Worm (Caenorhabditis elegans) whole organism, L2 larva: ENCODE results near the gene rpac-40.
A peak's percentile ranks its signal among the peaks of the same experiment; 100 is the strongest.
"Not testable (repeated sequence)": the region's sequence is repeated elsewhere in the genome, so short reads cannot be mapped to it uniquely, and the experiment has no call there.

Source experiments
- F13H6.1 ChIP-seq: sonication (generic microtip); optimal IDR thresholded peaks from 2 replicates; lab custom pipeline; 2016; ENCODE audit warnings: missing genetic modification characterization, missing compliant biosample characterization
- R02D3.7 ChIP-seq: fragments of 150-350 bp; optimal IDR thresholded peaks from 2 replicates; lab custom pipeline; 2014; ENCODE audit warnings: missing biosample characterization, missing genetic modification characterization
- Y55F3AM.14 ChIP-seq: fragments of 200-800 bp; sonication (Bioruptor generic); optimal IDR thresholded peaks from 2 replicates; lab custom pipeline; 2018; ENCODE audit warnings: mild to moderate bottlenecking, missing genetic modification characterization, missing compliant biosample characterization
- alr-1 ChIP-seq: fragments of 150-350 bp; optimal IDR thresholded peaks from 2 replicates; lab custom pipeline; 2014; ENCODE audit warnings: missing biosample characterization, missing genetic modification characterization
- aly-2 ChIP-seq: fragments of 150-350 bp; optimal IDR thresholded peaks from 2 replicates; lab custom pipeline; 2014; ENCODE audit warnings: missing biosample characterization, missing genetic modification characterization
- blmp-1 ChIP-seq: sonication (generic microtip); optimal IDR thresholded peaks from 2 replicates; lab custom pipeline; 2017; ENCODE audit warnings: missing genetic modification characterization, mild to moderate bottlenecking, missing compliant biosample characterization, antibody characterized with exemption, moderate library complexity; ENCODE audit not compliant: insufficient read depth
- ceh-16 ChIP-seq: fragments of 150-350 bp; optimal IDR thresholded peaks from 2 replicates; lab custom pipeline; 2014; ENCODE audit warnings: missing biosample characterization, missing genetic modification characterization
- ceh-82 ChIP-seq: fragments of 150-350 bp; optimal IDR thresholded peaks from 2 replicates; lab custom pipeline; 2014; ENCODE audit warnings: missing biosample characterization, missing genetic modification characterization
- crh-2 ChIP-seq: sonication (generic microtip); optimal IDR thresholded peaks from 2 replicates; lab custom pipeline; 2017; ENCODE audit warnings: missing biosample characterization, missing genetic modification characterization
- dmd-4 ChIP-seq: sonication (generic microtip); optimal IDR thresholded peaks from 2 replicates; lab custom pipeline; 2017; ENCODE audit warnings: missing biosample characterization, missing genetic modification characterization
- egl-27 ChIP-seq: sonication (generic microtip); optimal IDR thresholded peaks from 3 replicates; lab custom pipeline; 2017; ENCODE audit warnings: missing biosample characterization, missing genetic modification reagents, missing genetic modification characterization
- elt-1 ChIP-seq: fragments of 150-350 bp; optimal IDR thresholded peaks from 2 replicates; lab custom pipeline; 2014; ENCODE audit warnings: missing biosample characterization, missing genetic modification characterization
- elt-3 ChIP-seq: sonication (generic microtip); optimal IDR thresholded peaks from 2 replicates; lab custom pipeline; 2017; ENCODE audit warnings: missing biosample characterization, missing genetic modification characterization
- lin-11 ChIP-seq: fragments of 150-350 bp; sonication (generic microtip); optimal IDR thresholded peaks from 2 replicates; lab custom pipeline; 2014; ENCODE audit warnings: missing biosample characterization, missing genetic modification characterization, inconsistent platforms, mixed read lengths
- lin-13 ChIP-seq: fragments of 150-350 bp; optimal IDR thresholded peaks from 2 replicates; lab custom pipeline; 2014; ENCODE audit warnings: missing biosample characterization, missing genetic modification reagents, missing genetic modification characterization
- lin-39 ChIP-seq: fragments of 150-350 bp; optimal IDR thresholded peaks from 2 replicates; lab custom pipeline; 2014; ENCODE audit warnings: missing biosample characterization, missing genetic modification reagents, missing genetic modification characterization
- lsy-2 ChIP-seq, 2 experiments: fragments of 150-350 bp in 1 of 2; sonication (generic microtip) in 1 of 2; optimal IDR thresholded peaks; 2 replicates each; lab custom pipeline; 2014 to 2017; ENCODE audit warnings: missing biosample characterization in 2 of 2, missing genetic modification characterization in 2 of 2
- mbf-1 ChIP-seq: sonication (generic microtip); optimal IDR thresholded peaks from 2 replicates; lab custom pipeline; 2017; ENCODE audit warnings: missing biosample characterization, missing genetic modification characterization
- nhr-11 ChIP-seq: fragments of 150-350 bp; optimal IDR thresholded peaks from 2 replicates; lab custom pipeline; 2014; ENCODE audit warnings: missing biosample characterization, missing genetic modification characterization
- nhr-12 ChIP-seq: fragments of 150-350 bp; optimal IDR thresholded peaks from 2 replicates; lab custom pipeline; 2014; ENCODE audit warnings: missing biosample characterization, missing genetic modification characterization
- nhr-129 ChIP-seq: fragments of 150-350 bp; optimal IDR thresholded peaks from 2 replicates; lab custom pipeline; 2014; ENCODE audit warnings: missing biosample characterization, missing genetic modification characterization
- nhr-21 ChIP-seq: fragments of 150-350 bp; optimal IDR thresholded peaks from 2 replicates; lab custom pipeline; 2014; ENCODE audit warnings: missing biosample characterization, missing genetic modification characterization
- nhr-23 ChIP-seq: fragments of 150-350 bp; optimal IDR thresholded peaks from 2 replicates; lab custom pipeline; 2014; ENCODE audit warnings: missing biosample characterization, missing genetic modification reagents, missing genetic modification characterization
- nhr-237 ChIP-seq: fragments of 150-350 bp; optimal IDR thresholded peaks from 2 replicates; lab custom pipeline; 2014; ENCODE audit warnings: missing biosample characterization, missing genetic modification characterization
- nhr-25 ChIP-seq: fragments of 150-350 bp; sonication (generic microtip); optimal IDR thresholded peaks from 3 replicates; lab custom pipeline; 2014; ENCODE audit warnings: missing biosample characterization, missing genetic modification characterization
- nhr-6 ChIP-seq: fragments of 150-350 bp; optimal IDR thresholded peaks from 2 replicates; lab custom pipeline; 2014; ENCODE audit warnings: missing biosample characterization, missing genetic modification characterization
- peb-1 ChIP-seq: fragments of 150-350 bp; optimal IDR thresholded peaks from 2 replicates; lab custom pipeline; 2014; ENCODE audit warnings: missing biosample characterization, missing genetic modification characterization
- sem-4 ChIP-seq: fragments of 150-350 bp; optimal IDR thresholded peaks from 2 replicates; lab custom pipeline; 2014; ENCODE audit warnings: missing biosample characterization, missing genetic modification reagents, missing genetic modification characterization
- skn-1 ChIP-seq: sonication (generic microtip); optimal IDR thresholded peaks from 2 replicates; lab custom pipeline; 2017; ENCODE audit warnings: missing biosample characterization, missing genetic modification characterization
- sma-3 ChIP-seq: sonication (generic microtip); optimal IDR thresholded peaks from 2 replicates; lab custom pipeline; 2016; ENCODE audit warnings: missing genetic modification reagents, missing genetic modification characterization, missing compliant biosample characterization
- sma-9 ChIP-seq, 2 experiments: fragments of 150-350 bp in 1 of 2; sonication (generic microtip) in 1 of 2; optimal IDR thresholded peaks; 2 replicates each; lab custom pipeline; 2014 to 2016; ENCODE audit warnings: missing genetic modification characterization in 2 of 2, mild to moderate bottlenecking in 1 of 2, missing biosample characterization in 1 of 2, missing compliant biosample characterization in 1 of 2, missing genetic modification reagents in 1 of 2, moderate library complexity in 1 of 2
- unc-55 ChIP-seq: fragments of 150-350 bp; sonication (generic microtip); optimal IDR thresholded peaks from 3 replicates; lab custom pipeline; 2014; ENCODE audit warnings: missing biosample characterization, missing genetic modification reagents, missing genetic modification characterization
- unc-62 ChIP-seq: fragments of 150-350 bp; optimal IDR thresholded peaks from 2 replicates; lab custom pipeline; 2014; ENCODE audit warnings: missing biosample characterization, missing genetic modification reagents, missing genetic modification characterization
- zag-1 ChIP-seq: fragments of 150-350 bp; optimal IDR thresholded peaks from 2 replicates; lab custom pipeline; 2014; ENCODE audit warnings: missing biosample characterization, missing genetic modification characterization
- ztf-11 ChIP-seq: sonication (generic microtip); optimal IDR thresholded peaks from 2 replicates; lab custom pipeline; 2017; ENCODE audit warnings: missing biosample characterization, missing genetic modification characterization

The rpac-40 gene

ce11 chrV:4194587-4195211 lies 4.6 kb upstream of the rpac-40 start, which contains the start of gene Y45G5AM.9 (continued):
- TF ChIP-seq crh-2 (tag; lab: Kevin White, UChicago) (peak; percentile 82), sma-3 (GFP tag; lab: Kevin White, UChicago) (peak; percentile 64)

- TF ChIP-seq aly-2 (tag; lab: Kevin White, UChicago) (no peak), R02D3.7 (no peak), elt-1 (tag; lab: Kevin White, UChicago) (no peak), unc-62 (GFP tag; lab: Kevin White, UChicago) (no peak), lin-39 (tag; lab: Kevin White, UChicago) (no peak), blmp-1 (no peak), Y55F3AM.14 (GFP tag; lab: Kevin White, UChicago) (no peak), mbf-1 (no peak), lin-13 (GFP tag; lab: Kevin White, UChicago) (no peak), crh-2 (tag; lab: Kevin White, UChicago) (no peak), sma-3 (GFP tag; lab: Kevin White, UChicago) (no peak), sem-4 (no peak), sma-9 (GFP tag; optimal IDR thresholded peaks at IDR 0.05; lab: Kevin White, UChicago) (no peak), sma-9 (tag; optimal IDR thresholded peaks at IDR 0.05; lab: Kevin White, UChicago) (no peak), ztf-11 (no peak)
Observed at ce11 chrV:4195283-4195682, 4.0 kb upstream of the rpac-40 start, which contains the start of gene algn-5. Gene algn-5 (plus strand): TSS chrV:4195577.

ce11 chrV:4204421-4204820 lies 5.1 kb downstream of the rpac-40 start, which contains the start of gene H43I07.1:
Gene H43I07.1 (plus strand): TSS chrV:4204721.
- TF ChIP-seq R02D3.7 (no peak), aly-2 (tag; lab: Kevin White, UChicago) (no peak), sem-4 (no peak)

- TF ChIP-seq lsy-2 (tag; optimal IDR thresholded peaks at IDR 0.05; lab: Kevin White, UChicago) (peak in 1 of 2 experiments; percentile 1), dmd-4 (tag; lab: Kevin White, UChicago) (no peak), nhr-12 (no peak)
Observed at ce11 chrV:4211521-4211920, 12.2 kb downstream of the rpac-40 start.

ce11 chrV:4215856-4216255 lies 16.6 kb downstream of the rpac-40 start, which contains the start of gene H43I07.4:
Gene H43I07.4 (plus strand): TSS chrV:4216156.
- not testable (repeated sequence) for TF ChIP-seq nhr-21 (tag; lab: Kevin White, UChicago); peb-1 (tag; lab: Kevin White, UChicago); nhr-237

ce11 chrV:4216902-4217301 lies 17.6 kb downstream of the rpac-40 start:
- TF ChIP-seq skn-1 (tag; lab: Kevin White, UChicago) = no peak
- TF ChIP-seq unc-55 = peak; percentile 29

ce11 chrV:4218268-4218667 lies 19.0 kb downstream of the rpac-40 start:
- TF ChIP-seq alr-1 (tag; lab: Kevin White, UChicago) = no peak
- TF ChIP-seq zag-1 (tag; lab: Kevin White, UChicago) = peak; percentile 3
- no peak for TF ChIP-seq F13H6.1
- TF ChIP-seq Y55F3AM.14 (GFP tag; lab: Kevin White, UChicago) = no peak
- no peak for TF ChIP-seq mbf-1

ce11 chrV:4219342-4219741 lies 20.1 kb downstream of the rpac-40 start, which contains the start of gene nlp-9:
Gene nlp-9 (plus strand): TSS chrV:4219642.
- no peak for TF ChIP-seq lin-11 (tag; lab: Kevin White, UChicago)
- TF ChIP-seq unc-62 (GFP tag; lab: Kevin White, UChicago) = no peak
- no peak for TF ChIP-seq nhr-6 (tag; lab: Kevin White, UChicago)
- TF ChIP-seq ceh-82 = no peak
- TF ChIP-seq elt-3 = no peak
- no peak for TF ChIP-seq nhr-11 (tag; lab: Kevin White, UChicago)
- TF ChIP-seq nhr-25 (tag; lab: Kevin White, UChicago) = no peak
- no peak for TF ChIP-seq dmd-4 (tag; lab: Kevin White, UChicago)
- no peak for TF ChIP-seq lsy-2 (tag; optimal IDR thresholded peaks at IDR 0.05; lab: Kevin White, UChicago)
- TF ChIP-seq nhr-23 = no peak
- no peak for TF ChIP-seq unc-55
- no peak for TF ChIP-seq nhr-129 (tag; lab: Kevin White, UChicago)
- no peak for TF ChIP-seq egl-27 (tag; lab: Kevin White, UChicago)
- TF ChIP-seq ceh-16 (tag; lab: Kevin White, UChicago) = no peak
- no peak for TF ChIP-seq nhr-12
- TF ChIP-seq F13H6.1 = no peak
